Fruit fly (Drosophila melanogaster) whole organism, embryonic: Measurements from ENCODE around the gene Sem1.

Source experiments
- Aef1 ChIP-seq: fragments of 200-800 bp; sonication (Bioruptor generic); IDR thresholded peaks from 3 replicates; pipeline ENCODE4 v1.3.6; 2022; ENCODE audit warnings: missing biosample characterization, missing genetic modification characterization
- B-H2 ChIP-seq: fragments of 200-800 bp; sonication (Bioruptor generic); optimal IDR thresholded peaks from 2 replicates; lab custom pipeline; 2018; ENCODE audit warnings: missing biosample characterization, mild to moderate bottlenecking, missing genetic modification characterization
- C15 ChIP-seq: fragments of 200-800 bp; sonication (Bioruptor generic); IDR thresholded peaks from 3 replicates; pipeline ENCODE4 v1.3.6; 2022; ENCODE audit warnings: missing biosample characterization, missing genetic modification characterization
- CG10274 ChIP-seq: fragments of 200-800 bp; sonication (Bioruptor generic); optimal IDR thresholded peaks from 3 replicates; lab custom pipeline; 2017; ENCODE audit warnings: missing biosample characterization, mild to moderate bottlenecking, missing genetic modification characterization
- CG11456 ChIP-seq: fragments of 200-800 bp; sonication (Bioruptor generic); IDR thresholded peaks from 3 replicates; pipeline ENCODE4 v1.3.6; 2022; ENCODE audit warnings: missing biosample characterization, missing genetic modification characterization
- CG12071 ChIP-seq: fragments of 200-800 bp; sonication (Bioruptor generic); optimal IDR thresholded peaks from 3 replicates; lab custom pipeline; 2018; ENCODE audit warnings: missing biosample characterization, mild to moderate bottlenecking, missing genetic modification characterization
- CG1233 ChIP-seq: fragments of 200-800 bp; sonication (Bioruptor generic); optimal IDR thresholded peaks from 4 replicates; lab custom pipeline; 2018; ENCODE audit warnings: missing biosample characterization, mild to moderate bottlenecking, missing genetic modification characterization
- CG13894 ChIP-seq: fragments of 200-800 bp; sonication (Bioruptor generic); optimal IDR thresholded peaks from 3 replicates; lab custom pipeline; 2018; ENCODE audit warnings: missing biosample characterization, mild to moderate bottlenecking, missing genetic modification characterization, moderate library complexity
- CG17612 ChIP-seq: fragments of 200-800 bp; sonication (Bioruptor generic); IDR thresholded peaks from 2 replicates; pipeline ENCODE4 v1.3.6; 2022; ENCODE audit warnings: missing biosample characterization, missing genetic modification characterization
- CG1792 ChIP-seq: fragments of 200-800 bp; sonication (Bioruptor generic); optimal IDR thresholded peaks from 2 replicates; lab custom pipeline; 2016; ENCODE audit warnings: missing biosample characterization, missing genetic modification characterization
- CG2120 ChIP-seq: fragments of 200-800 bp; sonication (Bioruptor generic); optimal IDR thresholded peaks from 3 replicates; lab custom pipeline; 2016; ENCODE audit warnings: missing biosample characterization, missing genetic modification characterization
- CG2199 ChIP-seq: fragments of 200-800 bp; sonication (Bioruptor generic); IDR thresholded peaks from 3 replicates; pipeline ENCODE4 v1.3.6; 2022; ENCODE audit warnings: missing biosample characterization, missing genetic modification characterization
- CG2875 ChIP-seq: fragments of 200-800 bp; sonication (Bioruptor generic); optimal IDR thresholded peaks from 2 replicates; lab custom pipeline; 2017; ENCODE audit warnings: missing biosample characterization, mild to moderate bottlenecking, missing genetic modification characterization, missing genetic modification reagents
- CG4424 ChIP-seq: fragments of 200-800 bp; sonication (Bioruptor generic); optimal IDR thresholded peaks from 3 replicates; lab custom pipeline; 2016; ENCODE audit warnings: missing biosample characterization, missing genetic modification characterization
- CG4854 ChIP-seq: fragments of 200-800 bp; sonication (Bioruptor generic); optimal IDR thresholded peaks from 2 replicates; lab custom pipeline; 2016; ENCODE audit warnings: missing biosample characterization, missing genetic modification characterization, inconsistent platforms
- CG5180 ChIP-seq: fragments of 200-800 bp; sonication (Bioruptor generic); optimal IDR thresholded peaks from 3 replicates; lab custom pipeline; 2017; ENCODE audit warnings: missing biosample characterization, missing genetic modification characterization, mild to moderate bottlenecking, moderate library complexity, missing genetic modification reagents
- CG6791 ChIP-seq: fragments of 200-800 bp; sonication (Bioruptor generic); IDR thresholded peaks from 3 replicates; pipeline ENCODE4 v1.3.6; 2022; ENCODE audit warnings: missing biosample characterization, missing genetic modification characterization; ENCODE audit not compliant: partially characterized antibody
- CG8924 ChIP-seq: fragments of 200-800 bp; optimal IDR thresholded peaks from 3 replicates; lab custom pipeline; 2019; ENCODE audit warnings: missing biosample characterization, mild to moderate bottlenecking, missing genetic modification characterization, moderate library complexity
- CG9609 ChIP-seq: fragments of 200-800 bp; sonication (Bioruptor generic); optimal IDR thresholded peaks from 3 replicates; lab custom pipeline; 2016; ENCODE audit warnings: missing biosample characterization, missing genetic modification characterization
- Ets97D ChIP-seq: fragments of 200-800 bp; sonication (Bioruptor generic); optimal IDR thresholded peaks from 3 replicates; lab custom pipeline; 2016; ENCODE audit warnings: missing biosample characterization, missing genetic modification characterization
- HLH54F ChIP-seq: fragments of 200-800 bp; sonication (Bioruptor generic); optimal IDR thresholded peaks from 3 replicates; lab custom pipeline; 2016; ENCODE audit warnings: missing biosample characterization, missing genetic modification characterization
- Oli ChIP-seq: fragments of 200-800 bp; sonication (Bioruptor generic); optimal IDR thresholded peaks from 2 replicates; lab custom pipeline; 2018; ENCODE audit warnings: missing biosample characterization, mild to moderate bottlenecking, missing genetic modification characterization, moderate library complexity
- Opbp ChIP-seq: fragments of 200-800 bp; sonication (Bioruptor generic); IDR thresholded peaks from 3 replicates; pipeline ENCODE4 v1.3.6; 2022; ENCODE audit warnings: missing biosample characterization, missing genetic modification characterization; ENCODE audit not compliant: partially characterized antibody
- PHDP ChIP-seq: fragments of 200-800 bp; sonication (Bioruptor generic); optimal IDR thresholded peaks from 3 replicates; lab custom pipeline; 2018; ENCODE audit warnings: missing biosample characterization, mild to moderate bottlenecking, missing genetic modification characterization, moderate library complexity
- Six4 ChIP-seq: fragments of 200-800 bp; sonication (Bioruptor generic); optimal IDR thresholded peaks from 2 replicates; lab custom pipeline; 2016; ENCODE audit warnings: missing biosample characterization, missing genetic modification characterization
- Taf1 ChIP-seq: fragments of 200-800 bp; sonication (Bioruptor generic); IDR thresholded peaks from 2 replicates; pipeline ENCODE4 v1.3.6; 2022; ENCODE audit warnings: missing biosample characterization, missing genetic modification characterization
- Vsx1 ChIP-seq: fragments of 200-800 bp; sonication (Bioruptor generic); optimal IDR thresholded peaks from 2 replicates; lab custom pipeline; 2017; ENCODE audit warnings: missing biosample characterization, mild to moderate bottlenecking, missing genetic modification characterization, missing genetic modification reagents
- YL-1 ChIP-seq: fragments of 200-800 bp; sonication (Bioruptor generic); optimal IDR thresholded peaks from 3 replicates; lab custom pipeline; 2017; ENCODE audit warnings: missing biosample characterization, mild to moderate bottlenecking, missing genetic modification characterization
- bigmax ChIP-seq: fragments of 200-800 bp; sonication (Bioruptor generic); optimal IDR thresholded peaks from 2 replicates; lab custom pipeline; 2018; ENCODE audit warnings: missing biosample characterization, mild to moderate bottlenecking, missing genetic modification characterization
- ci ChIP-seq: fragments of 200-800 bp; sonication (Bioruptor generic); IDR thresholded peaks from 3 replicates; pipeline ENCODE4 v1.3.6; 2022; ENCODE audit warnings: missing biosample characterization, missing genetic modification characterization
- dmrt11E ChIP-seq: fragments of 200-800 bp; sonication (Bioruptor generic); optimal IDR thresholded peaks from 3 replicates; lab custom pipeline; 2018; ENCODE audit warnings: missing biosample characterization, mild to moderate bottlenecking, missing genetic modification characterization, moderate library complexity
- fd96Cb ChIP-seq: fragments of 200-800 bp; sonication (Bioruptor generic); optimal IDR thresholded peaks from 2 replicates; lab custom pipeline; 2018; ENCODE audit warnings: missing biosample characterization, mild to moderate bottlenecking, missing genetic modification characterization, moderate library complexity
- insv ChIP-seq, 2 experiments: fragments of 200-800 bp; sonication (Bioruptor generic); optimal IDR thresholded peaks; 3 replicates each; lab custom pipeline; 2016 to 2018; ENCODE audit warnings: missing biosample characterization in 2 of 2, missing genetic modification characterization in 2 of 2
- lbe ChIP-seq: fragments of 200-800 bp; sonication (Bioruptor generic); optimal IDR thresholded peaks from 2 replicates; lab custom pipeline; 2016; ENCODE audit warnings: missing biosample characterization, mild to moderate bottlenecking, missing genetic modification characterization
- lov ChIP-seq, 2 experiments: fragments of 200-800 bp in 1 of 2; fragments of >200 bp in 1 of 2; sonication (Bioruptor generic) in 1 of 2; IDR thresholded peaks in 1 of 2; optimal IDR thresholded peaks in 1 of 2; 2 replicates in 1 of 2; 3 replicates in 1 of 2; pipeline versions ENCODE4 v1.3.6 to Lab custom; 2017 to 2022; ENCODE audit warnings: missing biosample characterization in 1 of 2, missing genetic modification characterization in 1 of 2
- mirr ChIP-seq: fragments of 200-800 bp; sonication (Bioruptor generic); optimal IDR thresholded peaks from 3 replicates; lab custom pipeline; 2018; ENCODE audit warnings: missing biosample characterization, mild to moderate bottlenecking, missing genetic modification characterization
- peb ChIP-seq: fragments of 200-800 bp; sonication (Bioruptor generic); IDR thresholded peaks from 2 replicates; pipeline ENCODE4 v1.3.6; 2022; ENCODE audit warnings: missing biosample characterization, missing genetic modification characterization
- pfk ChIP-seq: fragments of 200-800 bp; sonication (Bioruptor generic); optimal IDR thresholded peaks from 2 replicates; lab custom pipeline; 2018; ENCODE audit warnings: missing biosample characterization, mild to moderate bottlenecking, missing genetic modification characterization, moderate library complexity
- pho ChIP-seq: fragments of 200-800 bp; sonication (Bioruptor generic); optimal IDR thresholded peaks from 2 replicates; lab custom pipeline; 2016; ENCODE audit warnings: missing biosample characterization, missing genetic modification characterization
- pnt ChIP-seq: fragments of 200-800 bp; sonication (Bioruptor generic); optimal IDR thresholded peaks from 3 replicates; lab custom pipeline; 2016; ENCODE audit warnings: missing biosample characterization, missing genetic modification characterization
- sd ChIP-seq: fragments of 200-800 bp; sonication (Bioruptor generic); optimal IDR thresholded peaks from 3 replicates; lab custom pipeline; 2018; ENCODE audit warnings: missing biosample characterization, mild to moderate bottlenecking, missing genetic modification characterization, moderate library complexity
- sens-2 ChIP-seq: fragments of 200-800 bp; sonication (Bioruptor generic); IDR thresholded peaks from 2 replicates; pipeline ENCODE4 v1.3.6; 2022; ENCODE audit warnings: missing biosample characterization, missing genetic modification characterization
- slbo ChIP-seq: fragments of 200-800 bp; sonication (Bioruptor generic); IDR thresholded peaks from 2 replicates; pipeline ENCODE4 v1.3.6; 2022; ENCODE audit warnings: missing biosample characterization, missing genetic modification characterization
- slou ChIP-seq: fragments of 200-800 bp; sonication (Bioruptor generic); optimal IDR thresholded peaks from 3 replicates; lab custom pipeline; 2016; ENCODE audit warnings: missing biosample characterization, missing genetic modification characterization
- sob ChIP-seq: fragments of 200-800 bp; sonication (Bioruptor generic); IDR thresholded peaks from 2 replicates; pipeline ENCODE4 v1.3.6; 2022; ENCODE audit warnings: missing biosample characterization, missing genetic modification characterization
- trem ChIP-seq: fragments of 200-800 bp; optimal IDR thresholded peaks from 3 replicates; lab custom pipeline; 2019; ENCODE audit warnings: missing biosample characterization, mild to moderate bottlenecking, missing genetic modification characterization, moderate library complexity
- tx ChIP-seq: fragments of 200-800 bp; sonication (Bioruptor generic); optimal IDR thresholded peaks from 2 replicates; lab custom pipeline; 2016; ENCODE audit warnings: missing biosample characterization, missing genetic modification characterization
- vnd ChIP-seq: fragments of 200-800 bp; sonication (Bioruptor generic); IDR thresholded peaks from 3 replicates; pipeline ENCODE4 v1.3.6; 2022; ENCODE audit warnings: missing biosample characterization, missing genetic modification characterization; ENCODE audit not compliant: partially characterized antibody
- yki ChIP-seq: fragments of >200 bp; optimal IDR thresholded peaks from 3 replicates; lab custom pipeline; 2018
- zf30C ChIP-seq: fragments of 200-800 bp; sonication (Bioruptor generic); optimal IDR thresholded peaks from 3 replicates; lab custom pipeline; 2018; ENCODE audit warnings: missing biosample characterization, mild to moderate bottlenecking, missing genetic modification characterization
- zfh2 ChIP-seq: fragments of 200-800 bp; sonication (Bioruptor generic); optimal IDR thresholded peaks from 2 replicates; lab custom pipeline; 2016; ENCODE audit warnings: missing biosample characterization, missing genetic modification characterization

Gene Sem1

dm6 chr2L:7073011-7073410 is 9.2 kb downstream of the Sem1 start (continued):
- TF ChIP-seq tx (GFP tag; lab: Kevin White, UChicago) (peak; percentile 10), vnd (GFP tag; lab: Robert Waterston, UW) (no peak), Oli (tag; lab: Kevin White, UChicago) (peak; percentile 21), CG4854 (no peak), trem (no peak), insv (GFP tag; optimal IDR thresholded peaks at IDR 0.05; lab: Kevin White, UChicago) (no peak), fd96Cb (no peak), CG4424 (peak; percentile 26), CG11456 (GFP tag; lab: Robert Waterston, UW) (no peak), CG2120 (peak; percentile 21), CG2199 (GFP tag; lab: Robert Waterston, UW) (no peak), CG2875 (no peak), YL-1 (GFP tag; lab: Kevin White, UChicago) (no peak), Taf1 (GFP tag; lab: Robert Waterston, UW) (no peak), C15 (GFP tag; lab: Robert Waterston, UW) (no peak), CG9609 (GFP tag; lab: Kevin White, UChicago) (no peak), CG8924 (tag; lab: Kevin White, UChicago) (no peak), CG5180 (no peak), peb (no peak), CG1233 (no peak), B-H2 (GFP tag; lab: Kevin White, UChicago) (no peak), Aef1 (GFP tag; lab: Robert Waterston, UW) (no peak), sob (GFP tag; lab: Robert Waterston, UW) (no peak; the same call in 1 of the 2 replicates), pnt (GFP tag; lab: Kevin White, UChicago) (peak; percentile 2), CG1792 (GFP tag; lab: Kevin White, UChicago) (no peak), ci (GFP tag; lab: Robert Waterston, UW) (0 out of 3 replicates have a peak, but pooled peaks have one; percentile 29), Six4 (no peak), yki (lab: Kevin White, UChicago) (no peak), pfk (GFP tag; lab: Kevin White, UChicago) (no peak), zfh2 (GFP tag; lab: Kevin White, UChicago) (no peak), lbe (GFP tag; lab: Kevin White, UChicago) (no peak), Opbp (GFP tag; lab: Robert Waterston, UW) (no peak), mirr (GFP tag; lab: Kevin White, UChicago) (no peak), sd (tag; lab: Kevin White, UChicago) (no peak), HLH54F (GFP tag; lab: Kevin White, UChicago) (no peak), lov (optimal IDR thresholded peaks at IDR 0.05; lab: Kevin White, UChicago) (no peak), lov (GFP tag; IDR thresholded peaks at IDR 0.05; lab: Robert Waterston, UW) (0 out of 3 replicates have a peak, but pooled peaks have one; percentile 51), slou (GFP tag; lab: Kevin White, UChicago) (no peak), bigmax (GFP tag; lab: Kevin White, UChicago) (no peak), CG10274 (GFP tag; lab: Kevin White, UChicago) (no peak), CG6791 (GFP tag; lab: Robert Waterston, UW) (no peak), CG17612 (GFP tag; lab: Robert Waterston, UW) (no peak), slbo (GFP tag; lab: Robert Waterston, UW) (peak; percentile 32; the same call in 1 of the 2 replicates), CG13894 (no peak), dmrt11E (tag; lab: Kevin White, UChicago) (peak; percentile 45), sens-2 (GFP tag; lab: Robert Waterston, UW) (no peak), PHDP (peak; percentile 37), pho (no peak), zf30C (GFP tag; lab: Kevin White, UChicago) (no peak), Vsx1 (GFP tag; lab: Kevin White, UChicago) (no peak), Ets97D (no peak), CG12071 (GFP tag; lab: Kevin White, UChicago) (no peak)
